Worm (Caenorhabditis elegans) whole organism, late embryonic: Measurements from ENCODE around the gene nep-5.

Source experiments
- ceh-14 ChIP-seq: sonication (generic microtip); optimal IDR thresholded peaks from 2 replicates; lab custom pipeline; 2016; ENCODE audit warnings: missing genotype, missing genetic modification characterization, missing compliant biosample characterization
- ceh-22 ChIP-seq: sonication (generic microtip); optimal IDR thresholded peaks from 2 replicates; lab custom pipeline; 2017; ENCODE audit warnings: missing biosample characterization, missing genetic modification characterization
- dmd-4 ChIP-seq: sonication (generic microtip); optimal IDR thresholded peaks from 2 replicates; lab custom pipeline; 2016; ENCODE audit warnings: borderline replicate concordance, missing genetic modification characterization, missing compliant biosample characterization
- hlh-30 ChIP-seq: sonication (generic microtip); optimal IDR thresholded peaks from 2 replicates; lab custom pipeline; 2017; ENCODE audit warnings: antibody characterized with exemption, missing genetic modification characterization, missing compliant biosample characterization; ENCODE audit not compliant: insufficient read depth
- lin-11 ChIP-seq: fragments of 200-800 bp; sonication (Bioruptor generic); optimal IDR thresholded peaks from 2 replicates; lab custom pipeline; 2018; ENCODE audit warnings: mild to moderate bottlenecking, missing genetic modification characterization, missing compliant biosample characterization
- nfya-1 ChIP-seq: sonication (generic microtip); optimal IDR thresholded peaks from 2 replicates; lab custom pipeline; 2017; ENCODE audit warnings: missing genetic modification characterization, mild to moderate bottlenecking, missing compliant biosample characterization, antibody characterized with exemption, moderate library complexity
- nhr-11 ChIP-seq: fragments of 150-350 bp; optimal IDR thresholded peaks from 2 replicates; lab custom pipeline; 2014; ENCODE audit warnings: missing biosample characterization, missing genetic modification characterization
- pag-3 ChIP-seq: sonication (generic microtip); optimal IDR thresholded peaks from 2 replicates; lab custom pipeline; 2016; ENCODE audit warnings: missing compliant biosample characterization, missing genetic modification characterization, borderline replicate concordance
- pha-4 ChIP-seq: fragments of 150-350 bp; optimal IDR thresholded peaks from 2 replicates; lab custom pipeline; 2018; ENCODE audit warnings: missing biosample characterization, missing genetic modification reagents, missing genetic modification characterization
- pqm-1 ChIP-seq: sonication (generic microtip); optimal IDR thresholded peaks from 2 replicates; lab custom pipeline; 2016; ENCODE audit warnings: missing genetic modification characterization, missing compliant biosample characterization
- ref-2 ChIP-seq: sonication (generic microtip); optimal IDR thresholded peaks from 2 replicates; lab custom pipeline; 2016; ENCODE audit warnings: missing genetic modification characterization, missing compliant biosample characterization
- unc-3 ChIP-seq, 2 experiments: fragments of 200-800 bp in 1 of 2; sonication (Bioruptor generic) in 1 of 2; sonication (generic microtip) in 1 of 2; conservative IDR thresholded peaks in 1 of 2; optimal IDR thresholded peaks in 1 of 2; 2 replicates each; pipeline versions ENCODE4 v1.3.6 to Lab custom; 2016 to 2022; ENCODE audit warnings: missing compliant biosample characterization in 2 of 2, missing genetic modification characterization in 2 of 2, missing genetic modification reagents in 1 of 2
- unc-55 ChIP-seq: sonication (generic microtip); optimal IDR thresholded peaks from 2 replicates; lab custom pipeline; 2017; ENCODE audit warnings: missing biosample characterization, missing genetic modification reagents, missing genetic modification characterization

- no peak for TF ChIP-seq nfya-1 (tag; lab: Kevin White, UChicago)
- no peak for TF ChIP-seq dmd-4
- TF ChIP-seq unc-55, result no peak
- no peak for TF ChIP-seq ceh-14
- no peak for TF ChIP-seq ceh-22 (tag; lab: Kevin White, UChicago)
- TF ChIP-seq pag-3, result no peak
- no peak for TF ChIP-seq pha-4
- TF ChIP-seq unc-3 (GFP tag; conservative IDR thresholded peaks at IDR 0.05; lab: Robert Waterston, UW), result no peak
- no peak for TF ChIP-seq unc-3 (tag; optimal IDR thresholded peaks at IDR 0.05; lab: Kevin White, UChicago)
- TF ChIP-seq hlh-30, result no peak
- TF ChIP-seq nhr-11 (tag; lab: Kevin White, UChicago), result no peak
- TF ChIP-seq pqm-1 (tag; lab: Kevin White, UChicago), result no peak
- TF ChIP-seq lin-11 (tag; lab: Kevin White, UChicago), result no peak
- no peak for TF ChIP-seq ref-2 (tag; lab: Kevin White, UChicago)
Measured at ce11 chrII:5451278-5451677, 36.7 kb upstream of the nep-5 start.
